Fruit fly (Drosophila melanogaster) whole organism, embryonic: Measurements from ENCODE around the gene CG15742.

Experiments used
- ATbp ChIP-seq: fragments of 200-800 bp; sonication (Bioruptor generic); optimal IDR thresholded peaks from 2 replicates; lab custom pipeline; 2017; ENCODE audit warnings: missing biosample characterization, mild to moderate bottlenecking, missing genetic modification characterization, missing genetic modification reagents
- Aef1 ChIP-seq: fragments of 200-800 bp; sonication (Bioruptor generic); IDR thresholded peaks from 3 replicates; pipeline ENCODE4 v1.3.6; 2022; ENCODE audit warnings: missing biosample characterization, missing genetic modification characterization
- Antp ChIP-seq: fragments of 200-800 bp; sonication (Bioruptor generic); optimal IDR thresholded peaks from 3 replicates; lab custom pipeline; 2016; ENCODE audit warnings: missing biosample characterization, missing genetic modification characterization
- B-H1 ChIP-seq: fragments of 200-800 bp; sonication (Bioruptor generic); IDR thresholded peaks from 3 replicates; pipeline ENCODE4 v1.3.6; 2022; ENCODE audit warnings: missing biosample characterization, missing genetic modification characterization
- Blimp-1 ChIP-seq: fragments of 200-800 bp; sonication (Bioruptor generic); optimal IDR thresholded peaks from 3 replicates; lab custom pipeline; 2018; ENCODE audit warnings: missing biosample characterization, missing genetic modification characterization, mild to moderate bottlenecking, moderate library complexity, missing genetic modification reagents
- CG10274 ChIP-seq: fragments of 200-800 bp; sonication (Bioruptor generic); optimal IDR thresholded peaks from 3 replicates; lab custom pipeline; 2017; ENCODE audit warnings: missing biosample characterization, mild to moderate bottlenecking, missing genetic modification characterization
- CG10366 ChIP-seq: fragments of 200-800 bp; sonication (Bioruptor generic); IDR thresholded peaks from 2 replicates; pipeline ENCODE4 v1.3.6; 2022; ENCODE audit warnings: missing biosample characterization, missing genetic modification characterization
- CG12942 ChIP-seq: fragments of 200-800 bp; sonication (Bioruptor generic); optimal IDR thresholded peaks from 3 replicates; lab custom pipeline; 2016; ENCODE audit warnings: missing biosample characterization, missing genetic modification characterization
- CG13894 ChIP-seq: fragments of 200-800 bp; sonication (Bioruptor generic); optimal IDR thresholded peaks from 3 replicates; lab custom pipeline; 2018; ENCODE audit warnings: missing biosample characterization, mild to moderate bottlenecking, missing genetic modification characterization, moderate library complexity
- CG14014 ChIP-seq: fragments of 200-800 bp; sonication (Bioruptor generic); IDR thresholded peaks from 2 replicates; pipeline ENCODE4 v1.3.6; 2022; ENCODE audit warnings: missing biosample characterization, missing genetic modification characterization
- CG15073 ChIP-seq: fragments of 200-800 bp; sonication (Bioruptor generic); optimal IDR thresholded peaks from 2 replicates; lab custom pipeline; 2016; ENCODE audit warnings: missing biosample characterization, missing genetic modification characterization
- CG15514 ChIP-seq: fragments of 200-800 bp; sonication (Bioruptor generic); optimal IDR thresholded peaks from 3 replicates; lab custom pipeline; 2017; ENCODE audit warnings: missing biosample characterization, missing genetic modification characterization, mild to moderate bottlenecking, moderate library complexity, missing genetic modification reagents
- CG1603 ChIP-seq: fragments of 200-800 bp; sonication (Bioruptor generic); optimal IDR thresholded peaks from 2 replicates; lab custom pipeline; 2019; ENCODE audit warnings: missing biosample characterization, mild to moderate bottlenecking, missing genetic modification characterization, moderate library complexity
- CG16813 ChIP-seq: fragments of 200-800 bp; sonication (Bioruptor generic); IDR thresholded peaks from 3 replicates; pipeline ENCODE4 v1.3.6; 2022; ENCODE audit warnings: missing biosample characterization, missing genetic modification characterization; ENCODE audit not compliant: partially characterized antibody
- CG16863 ChIP-seq: fragments of 200-800 bp; sonication (Bioruptor generic); optimal IDR thresholded peaks from 3 replicates; lab custom pipeline; 2016; ENCODE audit warnings: missing biosample characterization, missing genetic modification characterization
- CG18476 ChIP-seq: fragments of 200-800 bp; sonication (Bioruptor generic); optimal IDR thresholded peaks from 2 replicates; lab custom pipeline; 2016; ENCODE audit warnings: missing biosample characterization, mild to moderate bottlenecking, missing genetic modification characterization
- CG31441 ChIP-seq: fragments of 200-800 bp; sonication (Bioruptor generic); IDR thresholded peaks from 2 replicates; pipeline ENCODE4 v1.3.6; 2022; ENCODE audit warnings: missing biosample characterization, missing genetic modification characterization
- CG3163 ChIP-seq: fragments of 200-800 bp; sonication (Bioruptor generic); optimal IDR thresholded peaks from 3 replicates; lab custom pipeline; 2016; ENCODE audit warnings: missing biosample characterization, missing genetic modification characterization
- CG33557 ChIP-seq: fragments of 200-800 bp; sonication (Bioruptor generic); optimal IDR thresholded peaks from 2 replicates; lab custom pipeline; 2019; ENCODE audit warnings: missing biosample characterization, mild to moderate bottlenecking, missing genetic modification characterization, moderate library complexity
- CG3995 ChIP-seq: fragments of 200-800 bp; sonication (Bioruptor generic); optimal IDR thresholded peaks from 3 replicates; lab custom pipeline; 2016; ENCODE audit warnings: missing biosample characterization, missing genetic modification characterization
- CG43689 ChIP-seq: fragments of 200-800 bp; sonication (Bioruptor generic); IDR thresholded peaks from 2 replicates; pipeline ENCODE4 v1.3.6; 2022; ENCODE audit warnings: missing biosample characterization, missing genetic modification characterization
- CG6654 ChIP-seq: fragments of 200-800 bp; sonication (Bioruptor generic); optimal IDR thresholded peaks from 2 replicates; lab custom pipeline; 2017; ENCODE audit warnings: missing biosample characterization, mild to moderate bottlenecking, missing genetic modification characterization
- CG6689 ChIP-seq: fragments of 200-800 bp; sonication (Bioruptor generic); IDR thresholded peaks from 2 replicates; pipeline ENCODE4 v1.3.6; 2022; ENCODE audit warnings: missing biosample characterization, missing genetic modification characterization
- CG7271 ChIP-seq: fragments of 200-800 bp; sonication (Bioruptor generic); optimal IDR thresholded peaks from 2 replicates; lab custom pipeline; 2018; ENCODE audit warnings: missing biosample characterization, mild to moderate bottlenecking, missing genetic modification characterization, moderate library complexity
- CG7357 ChIP-seq: fragments of 200-800 bp; sonication (Bioruptor generic); IDR thresholded peaks from 3 replicates; pipeline ENCODE4 v1.3.6; 2022; ENCODE audit warnings: missing biosample characterization, missing genetic modification characterization
- CG8089 ChIP-seq: fragments of 200-800 bp; sonication (Bioruptor generic); optimal IDR thresholded peaks from 3 replicates; lab custom pipeline; 2016; ENCODE audit warnings: missing biosample characterization, missing genetic modification characterization
- CG8281 ChIP-seq: fragments of 200-800 bp; sonication (Bioruptor generic); optimal IDR thresholded peaks from 2 replicates; lab custom pipeline; 2018; ENCODE audit warnings: missing biosample characterization, mild to moderate bottlenecking, missing genetic modification characterization, moderate library complexity
- Gsc ChIP-seq: fragments of 200-800 bp; sonication (Bioruptor generic); IDR thresholded peaks from 2 replicates; pipeline ENCODE4 v1.3.6; 2022; ENCODE audit warnings: missing biosample characterization, missing genetic modification characterization
- Gug ChIP-seq: fragments of 200-800 bp; sonication (Bioruptor generic); IDR thresholded peaks from 4 replicates; pipeline ENCODE4 v1.3.6; 2022; ENCODE audit warnings: missing biosample characterization, missing genetic modification characterization
- Hand ChIP-seq: fragments of 200-800 bp; sonication (Bioruptor generic); optimal IDR thresholded peaks from 2 replicates; lab custom pipeline; 2017; ENCODE audit warnings: mild to moderate bottlenecking, missing biosample characterization, missing genetic modification reagents, missing genetic modification characterization
- Hsf ChIP-seq: fragments of 200-800 bp; sonication (Bioruptor generic); optimal IDR thresholded peaks from 3 replicates; lab custom pipeline; 2016; ENCODE audit warnings: missing biosample characterization, missing genetic modification characterization
- Lpt ChIP-seq: fragments of >200 bp; optimal IDR thresholded peaks from 2 replicates; lab custom pipeline; 2018; ENCODE audit warnings: missing biosample characterization, missing genetic modification characterization
- Nf-YA ChIP-seq: fragments of 200-800 bp; sonication (Bioruptor generic); IDR thresholded peaks from 2 replicates; pipeline ENCODE4 v1.3.6; 2022; ENCODE audit warnings: missing biosample characterization, missing genetic modification characterization
- Optix ChIP-seq: fragments of 200-800 bp; sonication (Bioruptor generic); IDR thresholded peaks from 3 replicates; pipeline ENCODE4 v1.3.6; 2022; ENCODE audit warnings: missing biosample characterization, missing genetic modification characterization
- Ravus ChIP-seq: fragments of 200-800 bp; sonication (Bioruptor generic); IDR thresholded peaks from 2 replicates; pipeline ENCODE4 v1.3.6; 2022; ENCODE audit warnings: missing biosample characterization, missing genetic modification characterization
- Side ChIP-seq: fragments of 200-800 bp; sonication (Bioruptor generic); optimal IDR thresholded peaks from 2 replicates; lab custom pipeline; 2016; ENCODE audit warnings: missing biosample characterization, missing genetic modification characterization
- Six4 ChIP-seq: fragments of 200-800 bp; sonication (Bioruptor generic); optimal IDR thresholded peaks from 2 replicates; lab custom pipeline; 2016; ENCODE audit warnings: missing biosample characterization, missing genetic modification characterization
- bab2 ChIP-seq: fragments of 200-800 bp; sonication (Bioruptor generic); optimal IDR thresholded peaks from 2 replicates; lab custom pipeline; 2016; ENCODE audit warnings: missing biosample characterization, missing genetic modification characterization
- bcd ChIP-seq: fragments of 200-800 bp; sonication (Bioruptor generic); optimal IDR thresholded peaks from 2 replicates; lab custom pipeline; 2017; ENCODE audit warnings: missing biosample characterization, mild to moderate bottlenecking, missing genetic modification characterization
- cg ChIP-seq: fragments of 200-800 bp; sonication (Bioruptor generic); optimal IDR thresholded peaks from 3 replicates; lab custom pipeline; 2019; ENCODE audit warnings: missing biosample characterization, mild to moderate bottlenecking, missing genetic modification characterization, moderate library complexity
- crc ChIP-seq: fragments of 200-800 bp; sonication (Bioruptor generic); optimal IDR thresholded peaks from 2 replicates; lab custom pipeline; 2016; ENCODE audit warnings: missing biosample characterization, missing genetic modification characterization
- exex ChIP-seq: fragments of 200-800 bp; sonication (Bioruptor generic); optimal IDR thresholded peaks from 4 replicates; lab custom pipeline; 2018; ENCODE audit warnings: missing biosample characterization, mild to moderate bottlenecking, missing genetic modification characterization, moderate library complexity
- eyg ChIP-seq: fragments of 200-800 bp; sonication (Bioruptor generic); optimal IDR thresholded peaks from 3 replicates; lab custom pipeline; 2016; ENCODE audit warnings: missing biosample characterization, missing genetic modification characterization
- ftz-f1 ChIP-seq: fragments of 200-800 bp; sonication (Bioruptor generic); optimal IDR thresholded peaks from 2 replicates; lab custom pipeline; 2016; ENCODE audit warnings: missing biosample characterization, missing genetic modification characterization
- fu2 ChIP-seq: fragments of 200-800 bp; sonication (Bioruptor generic); optimal IDR thresholded peaks from 2 replicates; lab custom pipeline; 2016; ENCODE audit warnings: missing biosample characterization, missing genetic modification characterization
- kay ChIP-seq: fragments of 200-800 bp; sonication (Bioruptor generic); optimal IDR thresholded peaks from 2 replicates; lab custom pipeline; 2016; ENCODE audit warnings: missing biosample characterization, missing genetic modification characterization
- repo ChIP-seq: fragments of 200-800 bp; sonication (Bioruptor generic); optimal IDR thresholded peaks from 2 replicates; lab custom pipeline; 2016; ENCODE audit warnings: missing biosample characterization, missing genetic modification characterization
- rib ChIP-seq: fragments of 200-800 bp; sonication (Bioruptor generic); IDR thresholded peaks from 2 replicates; pipeline ENCODE4 v1.3.6; 2022; ENCODE audit warnings: missing biosample characterization, missing genetic modification characterization
- salm ChIP-seq: fragments of 200-800 bp; sonication (Bioruptor generic); optimal IDR thresholded peaks from 2 replicates; lab custom pipeline; 2018; ENCODE audit warnings: missing biosample characterization, mild to moderate bottlenecking, missing genetic modification characterization
- sd ChIP-seq: fragments of 200-800 bp; sonication (Bioruptor generic); optimal IDR thresholded peaks from 3 replicates; lab custom pipeline; 2018; ENCODE audit warnings: missing biosample characterization, mild to moderate bottlenecking, missing genetic modification characterization, moderate library complexity
- stwl ChIP-seq: fragments of 200-800 bp; sonication (Bioruptor generic); optimal IDR thresholded peaks from 3 replicates; lab custom pipeline; 2018; ENCODE audit warnings: missing biosample characterization, mild to moderate bottlenecking, missing genetic modification characterization, moderate library complexity
- toy ChIP-seq: fragments of 200-800 bp; sonication (Bioruptor generic); IDR thresholded peaks from 2 replicates; pipeline ENCODE4 v1.3.6; 2022; ENCODE audit warnings: missing biosample characterization, missing genetic modification characterization
- tup ChIP-seq: fragments of 200-800 bp; sonication (Bioruptor generic); optimal IDR thresholded peaks from 2 replicates; lab custom pipeline; 2016; ENCODE audit warnings: missing biosample characterization, mild to moderate bottlenecking, missing genetic modification characterization, moderate library complexity

CG15742 gene

DNA sequence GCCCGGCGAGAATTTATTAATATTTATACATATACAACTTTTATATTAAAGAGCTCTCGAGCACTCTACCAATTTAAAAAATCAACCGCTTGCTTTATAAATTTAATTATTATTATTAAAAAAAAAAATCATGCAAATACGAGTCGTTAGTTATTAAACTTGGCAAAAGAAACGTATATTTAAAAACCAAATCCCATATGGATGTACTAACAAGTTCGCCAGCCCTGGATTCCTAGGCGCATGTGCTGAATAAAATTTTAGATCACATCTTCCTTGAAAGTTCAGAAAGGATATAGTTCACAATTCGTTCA, 417 bp upstream of the CG15742 start, which contains the start of gene comt (continued):
- TF ChIP-seq CG6654 (GFP tag; lab: Kevin White, UChicago) (no peak), CG16863 (GFP tag; lab: Kevin White, UChicago) (no peak), Nf-YA (GFP tag; lab: Robert Waterston, UW) (peak; percentile 42; the same call in 1 of the 2 replicates), B-H1 (GFP tag; lab: Robert Waterston, UW) (peak; percentile 42; the same call in 1 of the 3 replicates), crc (GFP tag; lab: Kevin White, UChicago) (no peak), salm (tag; lab: Kevin White, UChicago) (no peak), exex (tag; lab: Kevin White, UChicago) (no peak), CG14014 (GFP tag; lab: Robert Waterston, UW) (peak; percentile 39; the same call in 1 of the 2 replicates), Gsc (no peak), Ravus (no peak; the same call in 1 of the 2 replicates), CG31441 (peak; percentile 76), CG12942 (GFP tag; lab: Kevin White, UChicago) (no peak), CG8089 (GFP tag; lab: Kevin White, UChicago) (no peak), ATbp (GFP tag; lab: Kevin White, UChicago) (peak; percentile 35), CG43689 (GFP tag; lab: Robert Waterston, UW) (no peak), Gug (GFP tag; lab: Robert Waterston, UW) (no peak), eyg (no peak), CG7357 (GFP tag; lab: Robert Waterston, UW) (no peak), stwl (tag; lab: Kevin White, UChicago) (peak; percentile 25), CG10366 (GFP tag; lab: Robert Waterston, UW) (peak; percentile 43; the same call in 1 of the 2 replicates), CG16813 (GFP tag; lab: Robert Waterston, UW) (no peak), kay (GFP tag; lab: Kevin White, UChicago) (no peak), CG1603 (tag; lab: Kevin White, UChicago) (no peak), Six4 (GFP tag; lab: Kevin White, UChicago) (peak; percentile 31), CG33557 (peak; percentile 64), sd (no peak), tup (GFP tag; lab: Kevin White, UChicago) (no peak), rib (GFP tag; lab: Robert Waterston, UW) (no peak), Side (no peak), CG13894 (tag; lab: Kevin White, UChicago) (no peak), Blimp-1 (peak; percentile 69), CG3163 (GFP tag; lab: Kevin White, UChicago) (no peak), Hand (GFP tag; lab: Kevin White, UChicago) (no peak), CG7271 (tag; lab: Kevin White, UChicago) (peak; percentile 38), ftz-f1 (GFP tag; lab: Kevin White, UChicago) (no peak), CG15514 (no peak), Aef1 (GFP tag; lab: Robert Waterston, UW) (peak; percentile 33; the same call in 1 of the 3 replicates), Hsf (GFP tag; lab: Kevin White, UChicago) (no peak), CG15073 (no peak), bab2 (GFP tag; lab: Kevin White, UChicago) (no peak), bcd (no peak), Antp (GFP tag; lab: Kevin White, UChicago) (no peak), CG8281 (tag; lab: Kevin White, UChicago) (peak; percentile 1), cg (GFP tag; lab: Kevin White, UChicago) (no peak), Lpt (no peak), CG10274 (GFP tag; lab: Kevin White, UChicago) (no peak), CG6689 (peak; percentile 56), fu2 (no peak), CG18476 (peak; percentile 9), toy (GFP tag; lab: Robert Waterston, UW) (no peak), CG3995 (GFP tag; lab: Kevin White, UChicago) (no peak), repo (GFP tag; lab: Kevin White, UChicago) (no peak), Optix (no peak)
